Fruit fly (Drosophila melanogaster) whole organism, adult: ENCODE data around the gene Cyp4ae1.

Source experiments
- CG11617 ChIP-seq: fragments of 200-800 bp; sonication (Bioruptor generic); optimal IDR thresholded peaks from 2 replicates; lab custom pipeline; 2017; ENCODE audit warnings: mild to moderate bottlenecking, missing biosample characterization, missing genetic modification reagents, missing genetic modification characterization
- CG33017 ChIP-seq: fragments of 200-800 bp; sonication (Bioruptor generic); optimal IDR thresholded peaks from 2 replicates; lab custom pipeline; 2018; ENCODE audit warnings: missing biosample characterization, mild to moderate bottlenecking, missing genetic modification characterization, moderate library complexity
- CG7045 ChIP-seq: fragments of 200-800 bp; sonication (Bioruptor generic); optimal IDR thresholded peaks from 2 replicates; lab custom pipeline; 2017; ENCODE audit warnings: missing biosample characterization, mild to moderate bottlenecking, missing genetic modification characterization
- Clk ChIP-seq: fragments of 200-800 bp; sonication (Bioruptor generic); optimal IDR thresholded peaks from 2 replicates; lab custom pipeline; 2017; ENCODE audit warnings: missing biosample characterization, missing genetic modification characterization
- Hr96 ChIP-seq: fragments of 200-800 bp; sonication (Bioruptor generic); optimal IDR thresholded peaks from 2 replicates; lab custom pipeline; 2016; ENCODE audit warnings: missing biosample characterization, missing genetic modification characterization
- cnc ChIP-seq, 2 experiments: fragments of >200 bp; optimal IDR thresholded peaks; 2 replicates each; lab custom pipeline; 2017
- kay ChIP-seq: fragments of 200-800 bp; sonication (Bioruptor generic); peaks from one replicate; lab custom pipeline; 2016; ENCODE audit warnings: missing biosample characterization, missing genetic modification characterization, borderline replicate concordance
- tj ChIP-seq: fragments of 200-800 bp; sonication (Bioruptor generic); optimal IDR thresholded peaks from 3 replicates; lab custom pipeline; 2017; ENCODE audit warnings: missing biosample characterization, mild to moderate bottlenecking, missing genetic modification characterization, moderate library complexity

- no peak for TF ChIP-seq CG7045
- TF ChIP-seq Hr96 (GFP tag; lab: Kevin White, UChicago) = no peak
- no peak for TF ChIP-seq tj (GFP tag; lab: Kevin White, UChicago)
- TF ChIP-seq Clk (GFP tag; lab: Kevin White, UChicago) = no peak
- no peak for TF ChIP-seq cnc (optimal IDR thresholded peaks at IDR 0.05; lab: Kevin White, UChicago)
- no peak for TF ChIP-seq CG33017
- TF ChIP-seq kay (GFP tag; lab: Kevin White, UChicago) = no peak
- TF ChIP-seq CG11617 (GFP tag; lab: Kevin White, UChicago) = no peak
Measured at dm6 chrX:2198272-2198571, 19.4 kb downstream of the Cyp4ae1 start.
